Fruit fly (Drosophila melanogaster): ENCODE measurements around the gene ex.
A peak's percentile ranks its signal among the peaks of the same experiment; 100 is the strongest.

The ex gene

DNA sequence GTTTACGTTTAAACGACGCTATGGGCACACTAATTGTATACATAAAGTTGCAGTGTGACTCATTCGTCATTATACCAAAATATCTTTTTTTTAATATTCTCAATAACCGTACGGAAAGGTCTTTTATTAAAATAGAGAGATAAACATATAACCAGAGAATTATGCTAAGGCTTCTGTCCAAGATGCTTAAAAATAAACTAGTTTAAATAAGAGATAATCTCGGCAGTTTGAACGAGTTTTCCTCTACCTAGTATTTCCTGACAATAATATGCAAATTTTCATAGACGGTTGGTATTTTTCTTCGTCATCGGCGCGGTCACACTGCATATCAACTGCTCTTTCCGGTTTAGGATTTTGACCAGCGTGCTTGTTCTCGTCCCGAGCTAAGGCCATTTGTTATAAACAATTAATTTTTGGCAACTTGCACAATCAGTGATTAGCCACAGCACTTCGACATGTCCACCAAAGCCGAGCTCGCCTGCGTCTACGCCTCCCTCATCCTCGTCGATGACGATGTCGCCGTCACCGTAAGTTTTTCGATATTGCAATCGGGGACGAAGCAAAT lies 11.3 kb upstream of the ex start, which contains the start of the genes CG13690 and RpLP1 (continued):
- peak; percentile 51 for TF ChIP-seq exex (tag; optimal IDR thresholded peaks at IDR 0.05)
- TF ChIP-seq slou (GFP tag; optimal IDR thresholded peaks at IDR 0.05): peak; percentile 39
- TF ChIP-seq HHEX (GFP tag; optimal IDR thresholded peaks at IDR 0.05): peak; percentile 85
- peak; percentile 53 for TF ChIP-seq bigmax (GFP tag; optimal IDR thresholded peaks at IDR 0.05)
- peak; percentile 72 for TF ChIP-seq p53 (GFP tag; optimal IDR thresholded peaks at IDR 0.05)
- TF ChIP-seq Dip3 (GFP tag; optimal IDR thresholded peaks at IDR 0.05): peak; percentile 56
- no peak for TF ChIP-seq H15 (GFP tag; IDR thresholded peaks at IDR 0.05)
- peak; percentile 86 for TF ChIP-seq pzg (GFP tag; optimal IDR thresholded peaks at IDR 0.05)
- TF ChIP-seq mld (GFP tag; IDR thresholded peaks at IDR 0.05; ENCODE audit: partially characterized antibody): no peak
- TF ChIP-seq CG4404 (GFP tag; IDR thresholded peaks at IDR 0.05): no peak
- no peak for TF ChIP-seq peb (GFP tag; IDR thresholded peaks at IDR 0.05)
- peak; percentile 61; the same call in 2 of the 3 replicates for TF ChIP-seq ken (GFP tag; IDR thresholded peaks at IDR 0.05)
- TF ChIP-seq ind (GFP tag; optimal IDR thresholded peaks at IDR 0.05): peak; percentile 13
- TF ChIP-seq sima (GFP tag; optimal IDR thresholded peaks at IDR 0.05): no peak
- TF ChIP-seq az2 (GFP tag; optimal IDR thresholded peaks at IDR 0.05): peak; percentile 50
- peak; percentile 70 for TF ChIP-seq Hey (tag; optimal IDR thresholded peaks at IDR 0.05)
- TF ChIP-seq D19B (GFP tag; optimal IDR thresholded peaks at IDR 0.05): peak; percentile 31
- TF ChIP-seq CG10565 (GFP tag; optimal IDR thresholded peaks at IDR 0.05): peak; percentile 3
- TF ChIP-seq NFAT (GFP tag; IDR thresholded peaks at IDR 0.05): peak; percentile 69; the same call in 1 of the 2 replicates
- TF ChIP-seq GATAe (GFP tag; conservative IDR thresholded peaks at IDR 0.05): no peak
- peak; percentile 73 for TF ChIP-seq unpg (GFP tag; optimal IDR thresholded peaks at IDR 0.05)
- TF ChIP-seq CG9609 (GFP tag; optimal IDR thresholded peaks at IDR 0.05): peak; percentile 60
- peak; percentile 66 for TF ChIP-seq CG10979 (tag; optimal IDR thresholded peaks at IDR 0.05)
- peak; percentile 70 for TF ChIP-seq Bteb2 (GFP tag; optimal IDR thresholded peaks at IDR 0.05)
- peak; percentile 84 for TF ChIP-seq HLHmδ (GFP tag; optimal IDR thresholded peaks at IDR 0.05)
- TF ChIP-seq insv (GFP tag; optimal IDR thresholded peaks at IDR 0.05): peak in 1 of 2 experiments; percentile 60
- no peak for TF ChIP-seq CG14441 (GFP tag; IDR thresholded peaks at IDR 0.05)
- TF ChIP-seq Fer1 (GFP tag; optimal IDR thresholded peaks at IDR 0.05): peak; percentile 89
- TF ChIP-seq CG2116 (GFP tag; optimal IDR thresholded peaks at IDR 0.05): peak; percentile 88
- TF ChIP-seq dysf (GFP tag; IDR thresholded peaks at IDR 0.05): peak; percentile 59; the same call in 2 of the 3 replicates
- TF ChIP-seq disco-r (GFP tag; optimal IDR thresholded peaks at IDR 0.05): peak; percentile 50
- TF ChIP-seq fru (optimal IDR thresholded peaks at IDR 0.05): no peak
- TF ChIP-seq CG17912 (GFP tag; optimal IDR thresholded peaks at IDR 0.05): peak; percentile 87
- peak; percentile 13 for TF ChIP-seq Kr (GFP tag; optimal IDR thresholded peaks at IDR 0.05)
- TF ChIP-seq PHDP (tag; optimal IDR thresholded peaks at IDR 0.05): peak; percentile 83
- peak; percentile 34 for TF ChIP-seq CG4854 (GFP tag; optimal IDR thresholded peaks at IDR 0.05)
- TF ChIP-seq CG18764 (GFP tag; optimal IDR thresholded peaks at IDR 0.05): peak; percentile 18
- no peak for TF ChIP-seq Antp (GFP tag; optimal IDR thresholded peaks at IDR 0.05)
- TF ChIP-seq Sox102F (GFP tag; optimal IDR thresholded peaks at IDR 0.05): no peak
- no peak for TF ChIP-seq psq (GFP tag; optimal IDR thresholded peaks at IDR 0.05)
- TF ChIP-seq CG8388 (GFP tag; optimal IDR thresholded peaks at IDR 0.05): peak; percentile 70
- TF ChIP-seq kni (GFP tag; optimal IDR thresholded peaks at IDR 0.05): peak; percentile 92
- peak; percentile 73 for TF ChIP-seq CoRest (tag; optimal IDR thresholded peaks at IDR 0.05)
- TF ChIP-seq eyg (GFP tag; optimal IDR thresholded peaks at IDR 0.05): peak; percentile 72
- TF ChIP-seq CG1603 (tag; optimal IDR thresholded peaks at IDR 0.05): peak; percentile 70
- peak; percentile 72 for TF ChIP-seq CG15269 (tag; optimal IDR thresholded peaks at IDR 0.05)
- peak; percentile 71 for TF ChIP-seq Nf-YB (GFP tag; optimal IDR thresholded peaks at IDR 0.05)
- peak; percentile 45 to 76 for TF ChIP-seq dpn (GFP tag; optimal IDR thresholded peaks at IDR 0.05)
- no peak for TF ChIP-seq hkb (optimal IDR thresholded peaks at IDR 0.05)
- peak; percentile 71 for TF ChIP-seq hkb (GFP tag; IDR thresholded peaks at IDR 0.05)
- TF ChIP-seq ems (GFP tag; optimal IDR thresholded peaks at IDR 0.05): peak; percentile 53
